Fruit fly (Drosophila melanogaster): Measurements from ENCODE around the gene rst.

Gene rst

DNA sequence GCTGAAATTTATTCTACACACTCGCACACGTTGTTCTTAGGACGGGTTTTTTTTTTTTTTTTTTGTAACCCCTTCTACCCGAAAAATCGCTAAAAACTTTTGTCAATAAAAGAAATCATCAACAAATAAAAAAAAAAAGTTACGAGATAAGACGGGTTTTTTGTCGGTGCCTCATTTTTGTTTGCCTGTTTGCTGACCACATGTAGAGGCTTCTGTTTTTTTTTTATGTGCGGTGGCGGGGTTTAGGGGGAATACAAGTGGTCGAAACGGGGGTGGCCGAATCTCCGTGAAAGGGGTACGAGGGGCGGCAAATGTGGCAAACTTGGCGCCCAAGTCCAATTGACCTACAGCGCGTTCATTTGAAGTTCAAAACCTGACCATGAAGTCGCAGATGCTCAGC, 55.1 kb downstream of the rst start:
- TF ChIP-seq vvl (GFP tag; IDR thresholded peaks at IDR 0.05) (0 out of 2 replicates have a peak, but pooled peaks have one; percentile 27), twi (tag; optimal IDR thresholded peaks at IDR 0.05) (no peak), en (GFP tag; optimal IDR thresholded peaks at IDR 0.05) (no peak), Deaf1 (tag; optimal IDR thresholded peaks at IDR 0.05) (no peak), dpn (GFP tag; optimal IDR thresholded peaks at IDR 0.05) (no peak), CG15011 (GFP tag; optimal IDR thresholded peaks at IDR 0.05) (no peak), lab (GFP tag; optimal IDR thresholded peaks at IDR 0.05) (no peak), sd (tag; optimal IDR thresholded peaks at IDR 0.05) (peak; percentile 46), Sox100B (GFP tag; optimal IDR thresholded peaks at IDR 0.05) (no peak), crc (GFP tag; optimal IDR thresholded peaks at IDR 0.05) (no peak), CG32532 (GFP tag; IDR thresholded peaks at IDR 0.05) (0 out of 2 replicates have a peak, but pooled peaks have one; percentile 25), gfzf (GFP tag; optimal IDR thresholded peaks at IDR 0.05) (no peak), CG11093 (GFP tag; IDR thresholded peaks at IDR 0.05) (no peak), chif (GFP tag; optimal IDR thresholded peaks at IDR 0.05) (no peak), sqz (GFP tag; optimal IDR thresholded peaks at IDR 0.05) (peak; percentile 59), kay (GFP tag; optimal IDR thresholded peaks at IDR 0.05) (no peak), CG6683 (GFP tag; optimal IDR thresholded peaks at IDR 0.05) (no peak), fru (optimal IDR thresholded peaks at IDR 0.05) (no peak), slbo (GFP tag; IDR thresholded peaks at IDR 0.05) (peak; percentile 23; the same call in 1 of the 2 replicates), CG6175 (GFP tag; IDR thresholded peaks at IDR 0.05) (peak; percentile 71; the same call in 2 of the 3 replicates), slp2 (GFP tag; optimal IDR thresholded peaks at IDR 0.05) (no peak), NFAT (GFP tag; IDR thresholded peaks at IDR 0.05) (no peak), lbe (GFP tag; optimal IDR thresholded peaks at IDR 0.05) (no peak), Aef1 (GFP tag; IDR thresholded peaks at IDR 0.05) (no peak), CG32772 (GFP tag; IDR thresholded peaks at IDR 0.05) (0 out of 2 replicates have a peak, but pooled peaks have one; percentile 33), H2.0 (GFP tag; IDR thresholded peaks at IDR 0.05) (no peak), crol (GFP tag; IDR thresholded peaks at IDR 0.05) (peak; percentile 83), ttk (GFP tag; IDR thresholded peaks at IDR 0.05) (peak; percentile 42; the same call in 1 of the 2 replicates), inv (GFP tag; IDR thresholded peaks at IDR 0.05; ENCODE audit: partially characterized antibody) (no peak), CG13894 (tag; optimal IDR thresholded peaks at IDR 0.05) (peak; percentile 36), CG16813 (GFP tag; IDR thresholded peaks at IDR 0.05; ENCODE audit: partially characterized antibody) (no peak), Rfx (GFP tag; IDR thresholded peaks at IDR 0.05) (no peak), Hmr (GFP tag; optimal IDR thresholded peaks at IDR 0.05) (no peak), klu (GFP tag; IDR thresholded peaks at IDR 0.05) (peak; percentile 74)

dm6 chrX:2915108-2915507, 58.5 kb downstream of the rst start:
- TF ChIP-seq CTCF (GFP tag; optimal IDR thresholded peaks at IDR 0.05), result peak; percentile 77
- 0 out of 2 replicates have a peak, but pooled peaks have one; percentile 10 for TF ChIP-seq CG11247 (GFP tag; IDR thresholded peaks at IDR 0.05)
- TF ChIP-seq pros (GFP tag; optimal IDR thresholded peaks at IDR 0.05), result no peak
- no peak for TF ChIP-seq zfh2 (GFP tag; optimal IDR thresholded peaks at IDR 0.05)
- no peak for TF ChIP-seq tap (tag; optimal IDR thresholded peaks at IDR 0.05)

- TF ChIP-seq Nf-YA (GFP tag; IDR thresholded peaks at IDR 0.05) (no peak), Bgb (GFP tag; IDR thresholded peaks at IDR 0.05; ENCODE audit: partially characterized antibody) (no peak), gem (tag; optimal IDR thresholded peaks at IDR 0.05) (peak; percentile 22), Ptx1 (GFP tag; IDR thresholded peaks at IDR 0.05) (peak; percentile 22; the same call in 1 of the 2 replicates), CG31224 (GFP tag; IDR thresholded peaks at IDR 0.05) (no peak), CG6791 (GFP tag; IDR thresholded peaks at IDR 0.05; ENCODE audit: partially characterized antibody) (no peak), row (GFP tag; IDR thresholded peaks at IDR 0.05) (peak; percentile 52; the same call in 2 of the 3 replicates), CG6689 (GFP tag; IDR thresholded peaks at IDR 0.05) (0 out of 2 replicates have a peak, but pooled peaks have one; percentile 16), TFAM (GFP tag; optimal IDR thresholded peaks at IDR 0.05) (no peak), CG12942 (GFP tag; optimal IDR thresholded peaks at IDR 0.05) (no peak), gsb (GFP tag; IDR thresholded peaks at IDR 0.05) (no peak), CG2199 (GFP tag; IDR thresholded peaks at IDR 0.05) (no peak), pfk (GFP tag; optimal IDR thresholded peaks at IDR 0.05) (no peak), otp (GFP tag; IDR thresholded peaks at IDR 0.05) (no peak), klu (GFP tag; IDR thresholded peaks at IDR 0.05) (no peak), chif (GFP tag; optimal IDR thresholded peaks at IDR 0.05) (no peak)
Observed at dm6 chrX:2914091-2914490, 59.5 kb downstream of the rst start.

Measured in whole organism, embryonic.